ENCODE assay signal across 1 fruit fly cellular context in genomic region chr3R:8206628-8207275, dm6.
TF ChIP-seq lines count a peak whose summit lies in the region.

No protein-coding gene starts in this region.

TF ChIP-seq in whole organism, embryonic, 481 proteins besides CTCF, POLR2A, EP300 and RAD21 (continued from another document):
- TF ChIP-seq bigmax (GFP tag; optimal IDR thresholded peaks at IDR 0.05; lab: Kevin White, UChicago): no peak
- no peak for TF ChIP-seq CG31388 (GFP tag; optimal IDR thresholded peaks at IDR 0.05; lab: Kevin White, UChicago)
- peak; percentile 37 for TF ChIP-seq CG10209 (GFP tag; optimal IDR thresholded peaks at IDR 0.05; lab: Kevin White, UChicago)
- no peak for TF ChIP-seq sc (optimal IDR thresholded peaks at IDR 0.05; lab: Kevin White, UChicago)
- TF ChIP-seq sc (GFP tag; optimal IDR thresholded peaks at IDR 0.05; lab: Kevin White, UChicago): peak; percentile 15
- no peak for TF ChIP-seq hbn (GFP tag; IDR thresholded peaks at IDR 0.05; lab: Robert Waterston, UW; ENCODE audit: partially characterized antibody)
- peak; percentile 22; the same call in 1 of the 2 replicates for TF ChIP-seq wdn (GFP tag; IDR thresholded peaks at IDR 0.05; lab: Robert Waterston, UW)
- peak; percentile 50 for TF ChIP-seq CG12155 (GFP tag; optimal IDR thresholded peaks at IDR 0.05; lab: Kevin White, UChicago)
- TF ChIP-seq stc (GFP tag; IDR thresholded peaks at IDR 0.05; lab: Robert Waterston, UW): peak; percentile 55; the same call in 1 of the 2 replicates
- TF ChIP-seq CG3407 (GFP tag; optimal IDR thresholded peaks at IDR 0.05; lab: Kevin White, UChicago): peak; percentile 9
- no peak for TF ChIP-seq Side (GFP tag; optimal IDR thresholded peaks at IDR 0.05; lab: Kevin White, UChicago)
- TF ChIP-seq CG32772 (GFP tag; IDR thresholded peaks at IDR 0.05; lab: Robert Waterston, UW): no peak
- TF ChIP-seq rib (GFP tag; IDR thresholded peaks at IDR 0.05; lab: Robert Waterston, UW): no peak
- TF ChIP-seq CG12299 (tag; optimal IDR thresholded peaks at IDR 0.05; lab: Kevin White, UChicago): no peak
- no peak for TF ChIP-seq sqz (GFP tag; optimal IDR thresholded peaks at IDR 0.05; lab: Kevin White, UChicago)
- TF ChIP-seq Stat92E (GFP tag; optimal IDR thresholded peaks at IDR 0.05; lab: Kevin White, UChicago): no peak
- no peak for TF ChIP-seq CG4617 (GFP tag; optimal IDR thresholded peaks at IDR 0.05; lab: Kevin White, UChicago; ENCODE audit: borderline replicate concordance)
- no peak for TF ChIP-seq YL-1 (GFP tag; optimal IDR thresholded peaks at IDR 0.05; lab: Kevin White, UChicago)
- TF ChIP-seq CG7839 (tag; optimal IDR thresholded peaks at IDR 0.05; lab: Kevin White, UChicago): peak; percentile 80
- TF ChIP-seq cwo (GFP tag; optimal IDR thresholded peaks at IDR 0.05; lab: Kevin White, UChicago): peak; percentile 54
- no peak for TF ChIP-seq CG16863 (GFP tag; optimal IDR thresholded peaks at IDR 0.05; lab: Kevin White, UChicago)
- TF ChIP-seq CG11695 (GFP tag; IDR thresholded peaks at IDR 0.05; lab: Robert Waterston, UW): peak; percentile 65
- TF ChIP-seq CG8388 (GFP tag; optimal IDR thresholded peaks at IDR 0.05; lab: Kevin White, UChicago): peak; percentile 45
- TF ChIP-seq HLH54F (GFP tag; optimal IDR thresholded peaks at IDR 0.05; lab: Kevin White, UChicago): peak; percentile 40
- no peak for TF ChIP-seq CG16779 (GFP tag; IDR thresholded peaks at IDR 0.05; lab: Robert Waterston, UW)
- TF ChIP-seq amos (GFP tag; IDR thresholded peaks at IDR 0.05; lab: Robert Waterston, UW; ENCODE audit: partially characterized antibody): no peak
- no peak for TF ChIP-seq sima (GFP tag; optimal IDR thresholded peaks at IDR 0.05; lab: Kevin White, UChicago)
- TF ChIP-seq E2f1 (GFP tag; IDR thresholded peaks at IDR 0.05; lab: Robert Waterston, UW): 0 out of 2 replicates have a peak, but pooled peaks have one; percentile 35
- no peak for TF ChIP-seq CG10321 (GFP tag; IDR thresholded peaks at IDR 0.05; lab: Robert Waterston, UW)
- TF ChIP-seq CG10274 (GFP tag; optimal IDR thresholded peaks at IDR 0.05; lab: Kevin White, UChicago): peak; percentile 43
- TF ChIP-seq mld (GFP tag; IDR thresholded peaks at IDR 0.05; lab: Robert Waterston, UW; ENCODE audit: partially characterized antibody): no peak
- no peak for TF ChIP-seq CG4854 (GFP tag; optimal IDR thresholded peaks at IDR 0.05; lab: Kevin White, UChicago)
- no peak for TF ChIP-seq Fer2 (tag; optimal IDR thresholded peaks at IDR 0.05; lab: Kevin White, UChicago)
- no peak for TF ChIP-seq MBD-R2 (GFP tag; IDR thresholded peaks at IDR 0.05; lab: Robert Waterston, UW)
- no peak for TF ChIP-seq corto (GFP tag; optimal IDR thresholded peaks at IDR 0.05; lab: Kevin White, UChicago)
- TF ChIP-seq crol (GFP tag; IDR thresholded peaks at IDR 0.05; lab: Robert Waterston, UW): peak; percentile 71
- TF ChIP-seq Nf-YB (GFP tag; optimal IDR thresholded peaks at IDR 0.05; lab: Kevin White, UChicago): no peak
- no peak for TF ChIP-seq CG34376 (GFP tag; optimal IDR thresholded peaks at IDR 0.05; lab: Kevin White, UChicago)
- TF ChIP-seq Max (GFP tag; optimal IDR thresholded peaks at IDR 0.05; lab: Kevin White, UChicago): no peak
- TF ChIP-seq tll (GFP tag; optimal IDR thresholded peaks at IDR 0.05; lab: Kevin White, UChicago): no peak
- TF ChIP-seq Pdp1 (GFP tag; optimal IDR thresholded peaks at IDR 0.05; lab: Kevin White, UChicago): peak; percentile 10 to 68
- TF ChIP-seq CG2129 (GFP tag; IDR thresholded peaks at IDR 0.05; lab: Robert Waterston, UW; ENCODE audit: partially characterized antibody): no peak
- TF ChIP-seq twi (tag; optimal IDR thresholded peaks at IDR 0.05; lab: Kevin White, UChicago): no peak
- no peak for TF ChIP-seq cato (GFP tag; optimal IDR thresholded peaks at IDR 0.05; lab: Kevin White, UChicago; ENCODE audit: borderline replicate concordance)
- TF ChIP-seq CG9817 (tag; optimal IDR thresholded peaks at IDR 0.05; lab: Kevin White, UChicago): peak; percentile 33
- no peak for TF ChIP-seq sim (GFP tag; IDR thresholded peaks at IDR 0.05; lab: Robert Waterston, UW)
- TF ChIP-seq CG1529 (GFP tag; optimal IDR thresholded peaks at IDR 0.05; lab: Kevin White, UChicago): peak; percentile 37
- TF ChIP-seq CG12942 (GFP tag; optimal IDR thresholded peaks at IDR 0.05; lab: Kevin White, UChicago): no peak
- 0 out of 3 replicates have a peak, but pooled peaks have one; percentile 50 for TF ChIP-seq CG34422 (GFP tag; IDR thresholded peaks at IDR 0.05; lab: Robert Waterston, UW)
- TF ChIP-seq CG8359 (GFP tag; optimal IDR thresholded peaks at IDR 0.05; lab: Kevin White, UChicago; ENCODE audit: borderline replicate concordance): no peak
- no peak for TF ChIP-seq ase (GFP tag; IDR thresholded peaks at IDR 0.05; lab: Robert Waterston, UW)
- TF ChIP-seq D19A (tag; optimal IDR thresholded peaks at IDR 0.05; lab: Kevin White, UChicago): peak; percentile 47
- TF ChIP-seq CG8281 (tag; optimal IDR thresholded peaks at IDR 0.05; lab: Kevin White, UChicago): peak; percentile 45
- TF ChIP-seq Atf-2 (GFP tag; optimal IDR thresholded peaks at IDR 0.05; lab: Kevin White, UChicago): no peak
- TF ChIP-seq CG13624 (GFP tag; optimal IDR thresholded peaks at IDR 0.05; lab: Kevin White, UChicago): no peak
- TF ChIP-seq Dip3 (GFP tag; optimal IDR thresholded peaks at IDR 0.05; lab: Kevin White, UChicago): peak; percentile 37
- TF ChIP-seq oc (tag; optimal IDR thresholded peaks at IDR 0.05; lab: Kevin White, UChicago): no peak
- no peak for TF ChIP-seq B-H2 (GFP tag; optimal IDR thresholded peaks at IDR 0.05; lab: Kevin White, UChicago)
- no peak for TF ChIP-seq CG4360 (GFP tag; IDR thresholded peaks at IDR 0.05; lab: Robert Waterston, UW)
